Fruit fly (Drosophila melanogaster) whole organism, prepupa: ENCODE results near the gene Lst8.

ENCODE experiments used
- Blimp-1 ChIP-seq: fragments of 200-800 bp; sonication (Bioruptor generic); optimal IDR thresholded peaks from 3 replicates; lab custom pipeline; 2017; ENCODE audit warnings: missing biosample characterization, missing genetic modification characterization, mild to moderate bottlenecking, moderate library complexity, missing genetic modification reagents
- CG10631 ChIP-seq: fragments of 200-800 bp; sonication (Bioruptor generic); optimal IDR thresholded peaks from 2 replicates; lab custom pipeline; 2016; ENCODE audit warnings: missing biosample characterization, missing genetic modification characterization
- CG11762 ChIP-seq: fragments of 200-800 bp; sonication (Bioruptor generic); optimal IDR thresholded peaks from 3 replicates; lab custom pipeline; 2016; ENCODE audit warnings: missing biosample characterization, missing genetic modification characterization; ENCODE audit not compliant: insufficient read depth
- CG11902 ChIP-seq: fragments of 200-800 bp; sonication (Bioruptor generic); optimal IDR thresholded peaks from 3 replicates; lab custom pipeline; 2016; ENCODE audit warnings: missing biosample characterization, missing genetic modification characterization
- CG15336 ChIP-seq: fragments of 200-800 bp; sonication (Bioruptor generic); IDR thresholded peaks from 2 replicates; pipeline ENCODE4 v1.3.6; 2022; ENCODE audit warnings: missing biosample characterization, missing genetic modification characterization
- CG1621 ChIP-seq: fragments of 200-800 bp; sonication (Bioruptor generic); optimal IDR thresholded peaks from 3 replicates; lab custom pipeline; 2018; ENCODE audit warnings: missing biosample characterization, mild to moderate bottlenecking, missing genetic modification characterization
- CG16779 ChIP-seq: fragments of 200-800 bp; sonication (Bioruptor generic); optimal IDR thresholded peaks from 3 replicates; lab custom pipeline; 2017; ENCODE audit warnings: missing biosample characterization, mild to moderate bottlenecking, missing genetic modification characterization
- CG3032 ChIP-seq: fragments of 200-800 bp; optimal IDR thresholded peaks from 2 replicates; lab custom pipeline; 2019; ENCODE audit warnings: missing biosample characterization, mild to moderate bottlenecking, missing genetic modification characterization, moderate library complexity
- CG31627 ChIP-seq: fragments of 200-800 bp; sonication (Bioruptor generic); optimal IDR thresholded peaks from 3 replicates; lab custom pipeline; 2016; ENCODE audit warnings: missing biosample characterization, missing genetic modification characterization
- CG32006 ChIP-seq: fragments of 200-800 bp; sonication (Bioruptor generic); optimal IDR thresholded peaks from 3 replicates; lab custom pipeline; 2017; ENCODE audit warnings: missing biosample characterization, mild to moderate bottlenecking, missing genetic modification characterization
- CG34406 ChIP-seq: fragments of 200-800 bp; sonication (Bioruptor generic); optimal IDR thresholded peaks from 3 replicates; lab custom pipeline; 2016; ENCODE audit warnings: missing biosample characterization, missing genetic modification characterization
- CG3919 ChIP-seq: fragments of 200-800 bp; sonication (Bioruptor generic); optimal IDR thresholded peaks from 3 replicates; lab custom pipeline; 2016; ENCODE audit warnings: missing biosample characterization, missing genetic modification characterization
- CG4318 ChIP-seq: fragments of 200-800 bp; sonication (Bioruptor generic); optimal IDR thresholded peaks from 3 replicates; lab custom pipeline; 2017; ENCODE audit warnings: missing biosample characterization, mild to moderate bottlenecking, missing genetic modification characterization
- CG6163 ChIP-seq: fragments of 200-800 bp; sonication (Bioruptor generic); IDR thresholded peaks from 3 replicates; pipeline ENCODE4 v1.3.6; 2022; ENCODE audit warnings: missing biosample characterization, missing genetic modification characterization
- CG6276 ChIP-seq: fragments of 200-800 bp; sonication (Bioruptor generic); optimal IDR thresholded peaks from 2 replicates; lab custom pipeline; 2017; ENCODE audit warnings: missing biosample characterization, mild to moderate bottlenecking, missing genetic modification characterization
- CG6808 ChIP-seq: fragments of 200-800 bp; sonication (Bioruptor generic); optimal IDR thresholded peaks from 3 replicates; lab custom pipeline; 2017; ENCODE audit warnings: missing biosample characterization, missing genetic modification characterization, mild to moderate bottlenecking, moderate library complexity, missing genetic modification reagents
- CG6854 ChIP-seq: fragments of 200-800 bp; sonication (Bioruptor generic); optimal IDR thresholded peaks from 2 replicates; lab custom pipeline; 2017; ENCODE audit warnings: missing biosample characterization, mild to moderate bottlenecking, missing genetic modification characterization
- CG7368 ChIP-seq: fragments of 200-800 bp; sonication (Bioruptor generic); optimal IDR thresholded peaks from 3 replicates; lab custom pipeline; 2016; ENCODE audit warnings: missing biosample characterization, missing genetic modification characterization
- CG8119 ChIP-seq: fragments of 200-800 bp; sonication (Bioruptor generic); IDR thresholded peaks from 3 replicates; pipeline ENCODE4 v1.3.6; 2022; ENCODE audit warnings: missing biosample characterization, missing genetic modification characterization
- CG8632 ChIP-seq: fragments of 200-800 bp; sonication (Bioruptor generic); optimal IDR thresholded peaks from 3 replicates; lab custom pipeline; 2016; ENCODE audit warnings: missing biosample characterization, missing genetic modification characterization
- CG9139 ChIP-seq: fragments of 200-800 bp; sonication (Bioruptor generic); optimal IDR thresholded peaks from 3 replicates; lab custom pipeline; 2017; ENCODE audit warnings: missing biosample characterization, mild to moderate bottlenecking, missing genetic modification characterization
- Eip75B ChIP-seq: fragments of 200-800 bp; sonication (Bioruptor generic); optimal IDR thresholded peaks from 3 replicates; lab custom pipeline; 2016; ENCODE audit warnings: missing biosample characterization, missing genetic modification characterization
- Eip78C ChIP-seq: fragments of 200-800 bp; sonication (Bioruptor generic); peaks from one replicate; lab custom pipeline; 2016; ENCODE audit warnings: missing biosample characterization, missing genetic modification characterization
- Eip93F ChIP-seq: fragments of 200-800 bp; sonication (Bioruptor generic); optimal IDR thresholded peaks from 2 replicates; lab custom pipeline; 2016; ENCODE audit warnings: missing biosample characterization, mild to moderate bottlenecking, missing genetic modification characterization
- Ets21C ChIP-seq: fragments of 200-800 bp; sonication (Bioruptor generic); optimal IDR thresholded peaks from 3 replicates; lab custom pipeline; 2016; ENCODE audit warnings: missing biosample characterization, missing genetic modification characterization
- Ets96B ChIP-seq: fragments of 200-800 bp; optimal IDR thresholded peaks from 2 replicates; lab custom pipeline; 2019; ENCODE audit warnings: missing biosample characterization, mild to moderate bottlenecking, missing genetic modification characterization, moderate library complexity
- Gug ChIP-seq: fragments of 200-800 bp; sonication (Bioruptor generic); IDR thresholded peaks from 2 replicates; pipeline ENCODE4 v1.3.6; 2022; ENCODE audit warnings: missing biosample characterization, missing genetic modification characterization
- Hr39 ChIP-seq: fragments of 200-800 bp; sonication (Bioruptor generic); optimal IDR thresholded peaks from 2 replicates; lab custom pipeline; 2016; ENCODE audit warnings: missing biosample characterization, missing genetic modification characterization
- Hr4 ChIP-seq: fragments of 200-800 bp; sonication (Bioruptor generic); optimal IDR thresholded peaks from 3 replicates; lab custom pipeline; 2016; ENCODE audit warnings: missing biosample characterization, missing genetic modification characterization
- Lpt ChIP-seq: fragments of 200-800 bp; sonication (Bioruptor generic); optimal IDR thresholded peaks from 3 replicates; lab custom pipeline; 2016; ENCODE audit warnings: missing biosample characterization, missing genetic modification characterization
- OdsH ChIP-seq: fragments of 200-800 bp; sonication (Bioruptor generic); optimal IDR thresholded peaks from 3 replicates; lab custom pipeline; 2016; ENCODE audit warnings: missing biosample characterization, missing genetic modification characterization
- Sox14 ChIP-seq: fragments of 200-800 bp; sonication (Bioruptor generic); optimal IDR thresholded peaks from 3 replicates; lab custom pipeline; 2016; ENCODE audit warnings: missing biosample characterization, missing genetic modification characterization
- Sox15 ChIP-seq: fragments of 200-800 bp; sonication (Bioruptor generic); optimal IDR thresholded peaks from 3 replicates; lab custom pipeline; 2016; ENCODE audit warnings: missing biosample characterization, missing genetic modification characterization
- achi ChIP-seq: fragments of 200-800 bp; sonication (Bioruptor generic); optimal IDR thresholded peaks from 3 replicates; lab custom pipeline; 2016; ENCODE audit warnings: missing biosample characterization, missing genetic modification characterization
- acj6 ChIP-seq: fragments of 200-800 bp; sonication (Bioruptor generic); optimal IDR thresholded peaks from 3 replicates; lab custom pipeline; 2016; ENCODE audit warnings: missing biosample characterization, missing genetic modification characterization
- dac ChIP-seq: fragments of 200-800 bp; sonication (Bioruptor generic); optimal IDR thresholded peaks from 2 replicates; lab custom pipeline; 2017; ENCODE audit warnings: missing biosample characterization, mild to moderate bottlenecking, missing genetic modification characterization
- dsx ChIP-seq: fragments of 200-800 bp; optimal IDR thresholded peaks from 3 replicates; lab custom pipeline; 2019; ENCODE audit warnings: missing biosample characterization, mild to moderate bottlenecking, missing genetic modification characterization, moderate library complexity; ENCODE audit not compliant: poor library complexity, severe bottlenecking
- eg ChIP-seq: fragments of 200-800 bp; sonication (Bioruptor generic); IDR thresholded peaks from 3 replicates; pipeline ENCODE4 v1.3.6; 2022; ENCODE audit warnings: missing biosample characterization, missing genetic modification characterization
- esn ChIP-seq: fragments of 200-800 bp; sonication (Bioruptor generic); optimal IDR thresholded peaks from 2 replicates; lab custom pipeline; 2016; ENCODE audit warnings: missing biosample characterization, mild to moderate bottlenecking, missing genetic modification characterization, moderate library complexity
- fd59A ChIP-seq: fragments of 200-800 bp; sonication (Bioruptor generic); optimal IDR thresholded peaks from 2 replicates; lab custom pipeline; 2017; ENCODE audit warnings: missing biosample characterization, mild to moderate bottlenecking, missing genetic modification characterization, missing genetic modification reagents
- fd85E ChIP-seq: fragments of 200-800 bp; sonication (Bioruptor generic); optimal IDR thresholded peaks from 3 replicates; lab custom pipeline; 2016; ENCODE audit warnings: missing biosample characterization, missing genetic modification characterization
- lz ChIP-seq: fragments of 200-800 bp; sonication (Bioruptor generic); optimal IDR thresholded peaks from 3 replicates; lab custom pipeline; 2016; ENCODE audit warnings: missing biosample characterization, missing genetic modification characterization
- net ChIP-seq: fragments of 200-800 bp; sonication (Bioruptor generic); optimal IDR thresholded peaks from 3 replicates; lab custom pipeline; 2016; ENCODE audit warnings: missing biosample characterization, missing genetic modification characterization
- pdm3 ChIP-seq: fragments of 200-800 bp; sonication (Bioruptor generic); optimal IDR thresholded peaks from 3 replicates; lab custom pipeline; 2016; ENCODE audit warnings: missing biosample characterization, missing genetic modification characterization
- salr ChIP-seq, 2 experiments: fragments of 200-800 bp; sonication (Bioruptor generic); optimal IDR thresholded peaks; 3 replicates each; lab custom pipeline; 2016 to 2018; ENCODE audit warnings: missing biosample characterization in 2 of 2, missing genetic modification characterization in 2 of 2, mild to moderate bottlenecking in 1 of 2
- spab ChIP-seq: fragments of 200-800 bp; sonication (Bioruptor generic); optimal IDR thresholded peaks from 2 replicates; lab custom pipeline; 2017; ENCODE audit warnings: missing biosample characterization, mild to moderate bottlenecking, missing genetic modification characterization, missing genetic modification reagents
- vri ChIP-seq: fragments of 200-800 bp; sonication (Bioruptor generic); optimal IDR thresholded peaks from 3 replicates; lab custom pipeline; 2016; ENCODE audit warnings: missing biosample characterization, mild to moderate bottlenecking, missing genetic modification characterization

Lst8 gene

dm6 chrX:9650757-9651594, 45.2 kb upstream of the Lst8 start (continued):
- TF ChIP-seq Sox14 (GFP tag; lab: Kevin White, UChicago) (peak; percentile 98), esn (GFP tag; lab: Kevin White, UChicago) (peak; percentile 97), Ets21C (GFP tag; lab: Kevin White, UChicago) (peak; percentile 95), acj6 (GFP tag; lab: Kevin White, UChicago) (peak; percentile 97), CG3032 (tag; lab: Kevin White, UChicago) (peak; percentile 97), dsx (peak; percentile 94), fd59A (GFP tag; lab: Kevin White, UChicago) (peak; percentile 98), CG16779 (tag; lab: Kevin White, UChicago) (peak; percentile 96), CG34406 (GFP tag; lab: Kevin White, UChicago) (peak; percentile 97), Blimp-1 (peak; percentile 87), dac (peak; percentile 96), achi (GFP tag; lab: Kevin White, UChicago) (peak; percentile 98), CG7368 (GFP tag; lab: Kevin White, UChicago) (peak; percentile 97), fd85E (peak; percentile 95), OdsH (GFP tag; lab: Kevin White, UChicago) (peak; percentile 98), CG15336 (peak; percentile 97)

- TF ChIP-seq spab (GFP tag; lab: Kevin White, UChicago) (peak; percentile 88), CG6808 (GFP tag; lab: Kevin White, UChicago) (peak; percentile 91), CG3032 (tag; lab: Kevin White, UChicago) (peak; percentile 89), net (GFP tag; lab: Kevin White, UChicago) (peak; percentile 88), CG11902 (no peak), CG15336 (peak; percentile 94), CG7368 (GFP tag; lab: Kevin White, UChicago) (peak; percentile 68), CG8632 (peak; percentile 75), CG6163 (GFP tag; lab: Robert Waterston, UW) (peak; percentile 96), eg (GFP tag; lab: Robert Waterston, UW) (peak; percentile 93), achi (GFP tag; lab: Kevin White, UChicago) (peak; percentile 92), Lpt (GFP tag; lab: Kevin White, UChicago) (peak; percentile 94), CG9139 (GFP tag; lab: Kevin White, UChicago) (peak; percentile 83), Sox14 (GFP tag; lab: Kevin White, UChicago) (peak; percentile 92), CG31627 (GFP tag; lab: Kevin White, UChicago) (peak; percentile 10), lz (GFP tag; lab: Kevin White, UChicago) (peak; percentile 30), Gug (GFP tag; lab: Robert Waterston, UW) (peak; percentile 91), Ets96B (tag; lab: Kevin White, UChicago) (peak; percentile 89), Sox15 (GFP tag; lab: Kevin White, UChicago) (peak; percentile 30), OdsH (GFP tag; lab: Kevin White, UChicago) (peak; percentile 89), CG10631 (GFP tag; lab: Kevin White, UChicago) (peak; percentile 96), Hr4 (peak; percentile 87), CG32006 (GFP tag; lab: Kevin White, UChicago) (peak; percentile 96), CG4318 (GFP tag; lab: Kevin White, UChicago) (peak; percentile 88), CG1621 (tag; lab: Kevin White, UChicago) (peak; percentile 86), CG3919 (peak; percentile 91), vri (GFP tag; lab: Kevin White, UChicago) (no peak), CG6276 (GFP tag; lab: Kevin White, UChicago) (peak; percentile 90), pdm3 (GFP tag; lab: Kevin White, UChicago) (peak; percentile 91), Hr39 (GFP tag; lab: Kevin White, UChicago) (peak; percentile 2), acj6 (GFP tag; lab: Kevin White, UChicago) (peak; percentile 88), salr (GFP tag; optimal IDR thresholded peaks at IDR 0.05; lab: Kevin White, UChicago) (peak; percentile 81 to 94), Eip75B (GFP tag; lab: Kevin White, UChicago) (peak; percentile 92), CG8119 (GFP tag; lab: Robert Waterston, UW) (peak; percentile 97), dsx (peak; percentile 49), Ets21C (GFP tag; lab: Kevin White, UChicago) (no peak), CG6854 (GFP tag; lab: Kevin White, UChicago) (no peak), fd59A (GFP tag; lab: Kevin White, UChicago) (peak; percentile 88), Eip78C (peak; percentile 98), CG11762 (GFP tag; lab: Kevin White, UChicago) (peak; percentile 86), Eip93F (GFP tag; lab: Kevin White, UChicago) (no peak)
Observed at dm6 chrX:9650048-9650447, 44.3 kb upstream of the Lst8 start.
